Fruit fly (Drosophila melanogaster): ENCODE measurements around the gene CG4297.

dm6 chr2L:488548-489100, 16.6 kb upstream of the CG4297 start:
- TF ChIP-seq Myc (optimal IDR thresholded peaks at IDR 0.05) (no peak), psq (optimal IDR thresholded peaks at IDR 0.05) (no peak), h (optimal IDR thresholded peaks at IDR 0.05) (no peak), Sin3A (optimal IDR thresholded peaks at IDR 0.05) (no peak), insv (optimal IDR thresholded peaks at IDR 0.05) (no peak), ttk (optimal IDR thresholded peaks at IDR 0.05) (no peak)
